Fruit fly (Drosophila melanogaster): Measurements from ENCODE around the gene CG5676.

DNA sequence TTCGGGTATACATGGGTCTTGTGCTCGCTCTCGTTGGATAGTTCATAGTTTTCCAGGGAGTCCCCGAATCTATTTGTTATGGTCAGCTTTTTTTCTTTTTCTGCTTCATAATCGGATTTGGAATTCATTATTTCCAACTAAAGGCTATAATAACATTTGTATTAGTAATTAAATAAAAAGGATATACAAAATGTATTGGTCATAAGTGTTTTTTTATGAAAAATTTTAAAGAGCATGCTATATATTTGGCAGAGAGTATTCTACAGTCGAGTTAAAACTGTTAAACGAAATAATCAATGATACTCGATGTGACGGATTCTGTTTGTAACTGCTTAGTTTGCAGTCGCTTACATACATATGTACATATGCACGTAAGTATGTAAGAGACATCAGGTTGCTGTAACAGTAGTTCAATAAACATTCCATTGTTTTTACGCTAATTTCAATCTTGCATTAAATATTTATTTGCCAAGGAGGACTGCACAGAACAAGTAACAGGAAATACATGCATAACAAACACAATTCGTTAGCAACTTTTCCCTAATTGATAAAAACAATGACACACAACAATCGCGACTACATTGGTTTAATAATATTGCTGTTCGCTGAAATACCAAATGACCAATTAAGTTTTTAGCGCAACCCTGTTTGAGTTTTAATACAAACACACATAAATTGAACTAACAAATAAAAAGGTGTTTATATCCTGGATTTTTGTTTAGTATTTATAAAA is 43.6 kb upstream of the CG5676 start:
- TF ChIP-seq CG12768 (GFP tag; optimal IDR thresholded peaks at IDR 0.05) (no peak), CG7045 (GFP tag; optimal IDR thresholded peaks at IDR 0.05) (no peak), bab1 (GFP tag; optimal IDR thresholded peaks at IDR 0.05) (no peak)
